Worm (Caenorhabditis elegans) whole organism, late embryonic: ENCODE data around the gene gcy-7.

Experiments used
- ama-1 ChIP-seq: fragments of 150-350 bp; optimal IDR thresholded peaks from 2 replicates; lab custom pipeline; 2014
- ceh-2 ChIP-seq: sonication (generic microtip); optimal IDR thresholded peaks from 2 replicates; lab custom pipeline; 2016; ENCODE audit warnings: missing genotype, missing genetic modification characterization, missing compliant biosample characterization
- dmd-4 ChIP-seq: sonication (generic microtip); optimal IDR thresholded peaks from 2 replicates; lab custom pipeline; 2016; ENCODE audit warnings: borderline replicate concordance, missing genetic modification characterization, missing compliant biosample characterization
- dve-1 ChIP-seq: sonication (generic microtip); optimal IDR thresholded peaks from 2 replicates; lab custom pipeline; 2017; ENCODE audit warnings: antibody characterized with exemption, mild to moderate bottlenecking, missing genetic modification characterization, missing compliant biosample characterization
- fkh-10 ChIP-seq: fragments of 150-350 bp; optimal IDR thresholded peaks from 2 replicates; lab custom pipeline; 2014; ENCODE audit warnings: missing biosample characterization, missing genetic modification reagents, missing genetic modification characterization
- fkh-6 ChIP-seq: sonication (generic microtip); optimal IDR thresholded peaks from 2 replicates; lab custom pipeline; 2016; ENCODE audit warnings: missing genetic modification characterization, missing compliant biosample characterization
- madf-2 ChIP-seq: sonication (generic microtip); optimal IDR thresholded peaks from 2 replicates; lab custom pipeline; 2017; ENCODE audit warnings: missing genetic modification characterization, missing compliant biosample characterization
- nhr-11 ChIP-seq: fragments of 150-350 bp; optimal IDR thresholded peaks from 2 replicates; lab custom pipeline; 2014; ENCODE audit warnings: missing biosample characterization, missing genetic modification characterization
- pqm-1 ChIP-seq: sonication (generic microtip); optimal IDR thresholded peaks from 2 replicates; lab custom pipeline; 2016; ENCODE audit warnings: missing genetic modification characterization, missing compliant biosample characterization
- rnt-1 ChIP-seq: sonication (generic microtip); optimal IDR thresholded peaks from 2 replicates; lab custom pipeline; 2016; ENCODE audit warnings: missing genetic modification characterization, missing compliant biosample characterization
- syd-9 ChIP-seq: sonication (generic microtip); optimal IDR thresholded peaks from 2 replicates; lab custom pipeline; 2016; ENCODE audit warnings: mild to moderate bottlenecking, missing genetic modification characterization, moderate library complexity, missing compliant biosample characterization
- tbx-2 ChIP-seq: sonication (generic microtip); optimal IDR thresholded peaks from 2 replicates; lab custom pipeline; 2016; ENCODE audit warnings: missing genetic modification characterization, missing compliant biosample characterization
- zip-5 ChIP-seq: sonication (generic microtip); optimal IDR thresholded peaks from 2 replicates; lab custom pipeline; 2016; ENCODE audit warnings: missing genetic modification characterization, missing compliant biosample characterization

DNA sequence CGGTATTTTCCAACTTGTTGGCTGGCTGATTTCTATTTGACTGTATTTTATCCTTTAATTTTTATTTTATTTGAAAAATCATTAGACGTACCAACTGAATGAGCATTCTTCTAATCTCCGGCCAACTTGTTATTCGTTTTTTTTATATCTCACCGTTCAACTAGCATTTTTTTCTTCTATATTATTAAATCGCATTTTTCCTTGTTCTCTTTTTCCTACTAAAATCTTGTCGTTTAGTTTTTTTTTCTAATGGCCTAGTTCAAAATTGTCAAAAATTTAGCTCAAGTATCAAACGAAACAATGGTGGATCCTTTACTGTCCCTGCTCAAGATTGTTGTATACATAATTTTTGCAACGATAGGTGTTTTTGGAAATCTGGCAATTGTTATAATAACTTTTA, 35.8 kb upstream of the gcy-7 start, which contains the start of gene srsx-22:
- TF ChIP-seq zip-5 (tag; lab: Kevin White, UChicago) (no peak), tbx-2 (tag; lab: Kevin White, UChicago) (no peak), syd-9 (tag; lab: Kevin White, UChicago) (no peak), ama-1 (no peak), nhr-11 (tag; lab: Kevin White, UChicago) (no peak), rnt-1 (tag; lab: Kevin White, UChicago) (no peak), madf-2 (tag; lab: Kevin White, UChicago) (no peak), ceh-2 (no peak), pqm-1 (tag; lab: Kevin White, UChicago) (no peak), dmd-4 (no peak), dve-1 (tag; lab: Kevin White, UChicago) (no peak), fkh-6 (tag; lab: Kevin White, UChicago) (no peak), fkh-10 (GFP tag; lab: Kevin White, UChicago) (no peak)
